Worm (Caenorhabditis elegans): Measurements from ENCODE around the gene vhl-1.

- TF ChIP-seq lsy-2 (tag; optimal IDR thresholded peaks at IDR 0.05), result no peak
- no peak for TF ChIP-seq lin-13 (tag; optimal IDR thresholded peaks at IDR 0.05)
- no peak for TF ChIP-seq nhr-76 (tag; optimal IDR thresholded peaks at IDR 0.05)
- no peak for TF ChIP-seq elt-1 (tag; optimal IDR thresholded peaks at IDR 0.05; ENCODE audit: borderline replicate concordance, insufficient read depth)
- TF ChIP-seq mab-5 (tag; optimal IDR thresholded peaks at IDR 0.05), result no peak
- no peak for TF ChIP-seq nhr-237 (tag; optimal IDR thresholded peaks at IDR 0.05)
- no peak for TF ChIP-seq cnd-1 (tag; optimal IDR thresholded peaks at IDR 0.05)
- no peak for TF ChIP-seq nhr-2 (tag; optimal IDR thresholded peaks at IDR 0.05)
- TF ChIP-seq nhr-28 (tag; optimal IDR thresholded peaks at IDR 0.05), result no peak
These were observed 16.1 kb downstream of the vhl-1 start for ce11 chrX:11323225-11323624.

Data from whole organism, mixed stage, embryonic.